Fruit fly (Drosophila melanogaster) whole organism, embryonic: Measurements from ENCODE around the gene CG3726.

Experiments used
- CG10462 ChIP-seq: fragments of 200-800 bp; sonication (Bioruptor generic); optimal IDR thresholded peaks from 2 replicates; lab custom pipeline; 2016; ENCODE audit warnings: missing biosample characterization, missing genetic modification characterization
- CG10959 ChIP-seq: fragments of 200-800 bp; sonication (Bioruptor generic); IDR thresholded peaks from 2 replicates; pipeline ENCODE4 v1.3.6; 2022; ENCODE audit warnings: missing biosample characterization, missing genetic modification characterization
- CG12219 ChIP-seq: fragments of 200-800 bp; sonication (Bioruptor generic); optimal IDR thresholded peaks from 3 replicates; lab custom pipeline; 2018; ENCODE audit warnings: missing biosample characterization, mild to moderate bottlenecking, missing genetic modification characterization
- CG12236 ChIP-seq: fragments of 200-800 bp; sonication (Bioruptor generic); optimal IDR thresholded peaks from 2 replicates; lab custom pipeline; 2016; ENCODE audit warnings: missing biosample characterization, missing genetic modification characterization
- CG13894 ChIP-seq: fragments of 200-800 bp; sonication (Bioruptor generic); optimal IDR thresholded peaks from 3 replicates; lab custom pipeline; 2018; ENCODE audit warnings: missing biosample characterization, mild to moderate bottlenecking, missing genetic modification characterization, moderate library complexity
- CG14050 ChIP-seq: fragments of 200-800 bp; sonication (Bioruptor generic); IDR thresholded peaks from 3 replicates; pipeline ENCODE4 v1.3.6; 2022; ENCODE audit warnings: missing biosample characterization, missing genetic modification characterization
- CG15601 ChIP-seq: fragments of 200-800 bp; sonication (Bioruptor generic); optimal IDR thresholded peaks from 3 replicates; lab custom pipeline; 2019; ENCODE audit warnings: missing biosample characterization, mild to moderate bottlenecking, missing genetic modification characterization, moderate library complexity
- CG18011 ChIP-seq: fragments of 200-800 bp; sonication (Bioruptor generic); optimal IDR thresholded peaks from 2 replicates; lab custom pipeline; 2017; ENCODE audit warnings: missing biosample characterization, missing genetic modification characterization, mild to moderate bottlenecking, moderate library complexity, missing genotype
- CG32767 ChIP-seq: fragments of 200-800 bp; sonication (Bioruptor generic); IDR thresholded peaks from 2 replicates; pipeline ENCODE4 v1.3.6; 2022; ENCODE audit warnings: missing biosample characterization, missing genetic modification characterization
- CG34422 ChIP-seq: fragments of 200-800 bp; sonication (Bioruptor generic); IDR thresholded peaks from 3 replicates; pipeline ENCODE4 v1.3.6; 2022; ENCODE audit warnings: missing biosample characterization, missing genetic modification characterization
- CG43689 ChIP-seq: fragments of 200-800 bp; sonication (Bioruptor generic); IDR thresholded peaks from 2 replicates; pipeline ENCODE4 v1.3.6; 2022; ENCODE audit warnings: missing biosample characterization, missing genetic modification characterization
- CG6654 ChIP-seq: fragments of 200-800 bp; sonication (Bioruptor generic); optimal IDR thresholded peaks from 2 replicates; lab custom pipeline; 2017; ENCODE audit warnings: missing biosample characterization, mild to moderate bottlenecking, missing genetic modification characterization
- CG7556 ChIP-seq: fragments of 200-800 bp; sonication (Bioruptor generic); optimal IDR thresholded peaks from 2 replicates; lab custom pipeline; 2017; ENCODE audit warnings: missing biosample characterization, mild to moderate bottlenecking, missing genetic modification characterization
- CG7745 ChIP-seq: fragments of 200-800 bp; sonication (Bioruptor generic); optimal IDR thresholded peaks from 2 replicates; lab custom pipeline; 2018; ENCODE audit warnings: missing biosample characterization, mild to moderate bottlenecking, missing genetic modification characterization, moderate library complexity
- CG8478 ChIP-seq: fragments of >200 bp; optimal IDR thresholded peaks from 2 replicates; lab custom pipeline; 2018
- CG9727 ChIP-seq: fragments of 200-800 bp; sonication (Bioruptor generic); optimal IDR thresholded peaks from 3 replicates; lab custom pipeline; 2017; ENCODE audit warnings: missing biosample characterization, mild to moderate bottlenecking, missing genetic modification characterization
- CHES-1-like ChIP-seq: fragments of 200-800 bp; sonication (Bioruptor generic); optimal IDR thresholded peaks from 2 replicates; lab custom pipeline; 2016; ENCODE audit warnings: missing biosample characterization, missing genetic modification characterization
- CoRest ChIP-seq: fragments of 200-800 bp; sonication (Bioruptor generic); optimal IDR thresholded peaks from 3 replicates; lab custom pipeline; 2018; ENCODE audit warnings: missing biosample characterization, mild to moderate bottlenecking, missing genetic modification characterization, moderate library complexity
- Hmx ChIP-seq: fragments of 200-800 bp; sonication (Bioruptor generic); optimal IDR thresholded peaks from 2 replicates; lab custom pipeline; 2016; ENCODE audit warnings: missing biosample characterization, missing genetic modification characterization
- Med ChIP-seq: fragments of 200-800 bp; sonication (Bioruptor generic); peaks from one replicate; lab custom pipeline; 2016; ENCODE audit warnings: missing biosample characterization, missing genetic modification characterization, mild to moderate bottlenecking, inconsistent platforms, moderate library complexity
- Optix ChIP-seq: fragments of 200-800 bp; sonication (Bioruptor generic); IDR thresholded peaks from 3 replicates; pipeline ENCODE4 v1.3.6; 2022; ENCODE audit warnings: missing biosample characterization, missing genetic modification characterization
- Pdp1 ChIP-seq, 2 experiments: fragments of 200-800 bp; sonication (Bioruptor generic); optimal IDR thresholded peaks; 3 replicates each; lab custom pipeline; 2016; ENCODE audit warnings: missing biosample characterization in 2 of 2, missing genetic modification characterization in 2 of 2, mild to moderate bottlenecking in 1 of 2, moderate library complexity in 1 of 2
- Ptx1 ChIP-seq: fragments of 200-800 bp; sonication (Bioruptor generic); IDR thresholded peaks from 2 replicates; pipeline ENCODE4 v1.3.6; 2022; ENCODE audit warnings: missing biosample characterization, missing genetic modification characterization
- Six4 ChIP-seq: fragments of 200-800 bp; sonication (Bioruptor generic); optimal IDR thresholded peaks from 2 replicates; lab custom pipeline; 2016; ENCODE audit warnings: missing biosample characterization, missing genetic modification characterization
- YL-1 ChIP-seq: fragments of 200-800 bp; sonication (Bioruptor generic); optimal IDR thresholded peaks from 3 replicates; lab custom pipeline; 2017; ENCODE audit warnings: missing biosample characterization, mild to moderate bottlenecking, missing genetic modification characterization
- bcd ChIP-seq: fragments of 200-800 bp; sonication (Bioruptor generic); optimal IDR thresholded peaks from 2 replicates; lab custom pipeline; 2017; ENCODE audit warnings: missing biosample characterization, mild to moderate bottlenecking, missing genetic modification characterization
- croc ChIP-seq: fragments of 200-800 bp; sonication (Bioruptor generic); conservative IDR thresholded peaks from 3 replicates; pipeline ENCODE4 v1.3.6; 2022; ENCODE audit warnings: missing biosample characterization, missing genetic modification characterization
- crp ChIP-seq, 2 experiments: fragments of 200-800 bp; sonication (Bioruptor generic); optimal IDR thresholded peaks; 2 replicates in 1 of 2; 3 replicates in 1 of 2; lab custom pipeline; 2017; ENCODE audit warnings: missing biosample characterization in 2 of 2, missing genetic modification characterization in 2 of 2, mild to moderate bottlenecking in 1 of 2, moderate library complexity in 1 of 2
- dimm ChIP-seq: fragments of 200-800 bp; sonication (Bioruptor generic); IDR thresholded peaks from 2 replicates; pipeline ENCODE4 v1.3.6; 2022; ENCODE audit warnings: missing biosample characterization, missing genetic modification characterization
- dpn ChIP-seq, 2 experiments: fragments of 200-800 bp; sonication (Bioruptor generic); optimal IDR thresholded peaks; 3 replicates each; lab custom pipeline; 2016; ENCODE audit warnings: missing biosample characterization in 2 of 2, missing genetic modification characterization in 2 of 2
- dysf ChIP-seq: fragments of 200-800 bp; sonication (Bioruptor generic); IDR thresholded peaks from 3 replicates; pipeline ENCODE4 v1.3.6; 2022; ENCODE audit warnings: missing biosample characterization, missing genetic modification characterization
- ewg ChIP-seq: fragments of 200-800 bp; sonication (Bioruptor generic); optimal IDR thresholded peaks from 3 replicates; lab custom pipeline; 2017; ENCODE audit warnings: mild to moderate bottlenecking, missing biosample characterization, missing genetic modification reagents, missing genetic modification characterization
- eyg ChIP-seq: fragments of 200-800 bp; sonication (Bioruptor generic); optimal IDR thresholded peaks from 3 replicates; lab custom pipeline; 2016; ENCODE audit warnings: missing biosample characterization, missing genetic modification characterization
- fd102C ChIP-seq: fragments of 200-800 bp; sonication (Bioruptor generic); optimal IDR thresholded peaks from 2 replicates; lab custom pipeline; 2018; ENCODE audit warnings: missing biosample characterization, mild to moderate bottlenecking, missing genetic modification characterization, moderate library complexity
- fd96Cb ChIP-seq: fragments of 200-800 bp; sonication (Bioruptor generic); optimal IDR thresholded peaks from 2 replicates; lab custom pipeline; 2018; ENCODE audit warnings: missing biosample characterization, mild to moderate bottlenecking, missing genetic modification characterization, moderate library complexity
- gem ChIP-seq: fragments of 200-800 bp; sonication (Bioruptor generic); optimal IDR thresholded peaks from 2 replicates; lab custom pipeline; 2019; ENCODE audit warnings: missing biosample characterization, mild to moderate bottlenecking, missing genetic modification characterization, moderate library complexity
- grau ChIP-seq: fragments of 200-800 bp; optimal IDR thresholded peaks from 3 replicates; lab custom pipeline; 2019; ENCODE audit warnings: missing biosample characterization, mild to moderate bottlenecking, missing genetic modification characterization, moderate library complexity
- inv ChIP-seq: fragments of 200-800 bp; sonication (Bioruptor generic); IDR thresholded peaks from 2 replicates; pipeline ENCODE4 v1.3.6; 2022; ENCODE audit warnings: missing biosample characterization, missing genetic modification characterization; ENCODE audit not compliant: partially characterized antibody
- lola ChIP-seq, 3 experiments: fragments of >200 bp in 2 of 3; fragments of 200-800 bp in 1 of 3; sonication (Bioruptor generic) in 1 of 3; optimal IDR thresholded peaks; 2 replicates each; lab custom pipeline; 2017 to 2019; ENCODE audit warnings: missing biosample characterization in 3 of 3, missing genetic modification characterization in 3 of 3, mild to moderate bottlenecking in 1 of 3, moderate library complexity in 1 of 3
- nau ChIP-seq: fragments of 200-800 bp; sonication (Bioruptor generic); optimal IDR thresholded peaks from 3 replicates; lab custom pipeline; 2017; ENCODE audit warnings: missing biosample characterization, mild to moderate bottlenecking, missing genetic modification characterization, missing genetic modification reagents
- nmo ChIP-seq: fragments of 200-800 bp; sonication (Bioruptor generic); optimal IDR thresholded peaks from 2 replicates; lab custom pipeline; 2018; ENCODE audit warnings: missing biosample characterization, mild to moderate bottlenecking, missing genetic modification characterization, moderate library complexity
- nom ChIP-seq: fragments of 200-800 bp; sonication (Bioruptor generic); optimal IDR thresholded peaks from 2 replicates; lab custom pipeline; 2017; ENCODE audit warnings: missing biosample characterization, missing genetic modification characterization, mild to moderate bottlenecking, moderate library complexity, missing genetic modification reagents
- odd ChIP-seq: fragments of 200-800 bp; sonication (Bioruptor generic); optimal IDR thresholded peaks from 2 replicates; lab custom pipeline; 2017; ENCODE audit warnings: missing biosample characterization, mild to moderate bottlenecking, missing genetic modification characterization
- prd ChIP-seq, 3 experiments: fragments of >200 bp in 2 of 3; fragments of 200-800 bp in 1 of 3; sonication (Bioruptor generic) in 1 of 3; optimal IDR thresholded peaks in 2 of 3; IDR thresholded peaks in 1 of 3; 2 replicates in 2 of 3; 3 replicates in 1 of 3; pipeline versions ENCODE4 v1.3.6 to Lab custom; 2017 to 2022; ENCODE audit warnings: missing biosample characterization in 1 of 3, missing genetic modification characterization in 1 of 3
- ranshi ChIP-seq: fragments of 200-800 bp; sonication (Bioruptor generic); IDR thresholded peaks from 2 replicates; pipeline ENCODE4 v1.3.6; 2022; ENCODE audit warnings: missing biosample characterization, missing genetic modification characterization
- tna ChIP-seq: fragments of 200-800 bp; sonication (Bioruptor generic); IDR thresholded peaks from 2 replicates; pipeline ENCODE4 v1.3.6; 2022; ENCODE audit warnings: missing biosample characterization, missing genetic modification characterization; ENCODE audit not compliant: partially characterized antibody
- trem ChIP-seq: fragments of 200-800 bp; optimal IDR thresholded peaks from 3 replicates; lab custom pipeline; 2019; ENCODE audit warnings: missing biosample characterization, mild to moderate bottlenecking, missing genetic modification characterization, moderate library complexity
- vnd ChIP-seq: fragments of 200-800 bp; sonication (Bioruptor generic); IDR thresholded peaks from 3 replicates; pipeline ENCODE4 v1.3.6; 2022; ENCODE audit warnings: missing biosample characterization, missing genetic modification characterization; ENCODE audit not compliant: partially characterized antibody
- zfh2 ChIP-seq: fragments of 200-800 bp; sonication (Bioruptor generic); optimal IDR thresholded peaks from 2 replicates; lab custom pipeline; 2016; ENCODE audit warnings: missing biosample characterization, missing genetic modification characterization

CG3726 gene

dm6 chrX:5989368-5989767 is 72.5 kb downstream of the CG3726 start (continued):
- TF ChIP-seq CG13894 (tag; lab: Kevin White, UChicago) (no peak), CG12236 (GFP tag; lab: Kevin White, UChicago) (no peak), dysf (GFP tag; lab: Robert Waterston, UW) (peak; percentile 50; the same call in 2 of the 3 replicates), CoRest (tag; lab: Kevin White, UChicago) (peak; percentile 36), Six4 (GFP tag; lab: Kevin White, UChicago) (no peak), Ptx1 (peak; percentile 66), ranshi (GFP tag; lab: Robert Waterston, UW) (peak; percentile 48; the same call in 1 of the 2 replicates), CG8478 (lab: Kevin White, UChicago) (no peak), tna (no peak), nom (no peak), eyg (GFP tag; lab: Kevin White, UChicago) (no peak), odd (GFP tag; lab: Kevin White, UChicago) (peak; percentile 31), Med (no peak), Hmx (no peak), CG12219 (GFP tag; lab: Kevin White, UChicago) (peak; percentile 47), CG10959 (no peak), crp (GFP tag; optimal IDR thresholded peaks at IDR 0.05; lab: Kevin White, UChicago) (no peak), lola (GFP tag; optimal IDR thresholded peaks at IDR 0.05; lab: Kevin White, UChicago) (peak in 1 of 3 experiments; percentile 27), CG7556 (peak; percentile 46), ewg (GFP tag; lab: Kevin White, UChicago) (peak; percentile 29), trem (tag; lab: Kevin White, UChicago) (no peak), Optix (GFP tag; lab: Robert Waterston, UW) (no peak), dimm (GFP tag; lab: Robert Waterston, UW) (no peak), CG14050 (GFP tag; lab: Robert Waterston, UW) (peak; percentile 40; the same call in 2 of the 3 replicates), bcd (GFP tag; lab: Kevin White, UChicago) (peak; percentile 6), CG43689 (GFP tag; lab: Robert Waterston, UW) (no peak), dpn (GFP tag; optimal IDR thresholded peaks at IDR 0.05; lab: Kevin White, UChicago) (peak in 1 of 2 experiments; percentile 29), CG10462 (no peak), CG7745 (no peak), prd (optimal IDR thresholded peaks at IDR 0.05; lab: Kevin White, UChicago) (no peak), prd (GFP tag; IDR thresholded peaks at IDR 0.05; lab: Robert Waterston, UW) (peak; percentile 70), CG32767 (GFP tag; lab: Robert Waterston, UW) (0 out of 2 replicates have a peak, but pooled peaks have one; percentile 26), croc (peak; percentile 29; the same call in 1 of the 3 replicates), inv (GFP tag; lab: Robert Waterston, UW) (no peak), grau (tag; lab: Kevin White, UChicago) (peak; percentile 58), CHES-1-like (GFP tag; lab: Kevin White, UChicago) (no peak), CG18011 (GFP tag; lab: Kevin White, UChicago) (no peak), CG6654 (GFP tag; lab: Kevin White, UChicago) (no peak), fd96Cb (tag; lab: Kevin White, UChicago) (peak; percentile 42), vnd (GFP tag; lab: Robert Waterston, UW) (no peak), nmo (GFP tag; lab: Kevin White, UChicago) (peak; percentile 49), gem (tag; lab: Kevin White, UChicago) (peak; percentile 64), CG15601 (peak; percentile 37), zfh2 (GFP tag; lab: Kevin White, UChicago) (no peak), YL-1 (GFP tag; lab: Kevin White, UChicago) (no peak), CG34422 (GFP tag; lab: Robert Waterston, UW) (peak; percentile 63), CG9727 (GFP tag; lab: Kevin White, UChicago) (peak; percentile 2), fd102C (no peak), nau (GFP tag; lab: Kevin White, UChicago) (no peak), Pdp1 (GFP tag; optimal IDR thresholded peaks at IDR 0.05; lab: Kevin White, UChicago) (no peak)
